Fruit fly (Drosophila melanogaster) whole organism, wandering third instar larva: Measurements from ENCODE around the gene CG5708.
A peak's percentile ranks its signal among the peaks of the same experiment; 100 is the strongest.

Experiments
- Abd-B ChIP-seq: fragments of >200 bp; optimal IDR thresholded peaks from 2 replicates; lab custom pipeline; 2017; ENCODE audit warnings: missing biosample characterization, missing genetic modification characterization
- CG32264 ChIP-seq: fragments of 200-800 bp; sonication (Bioruptor generic); optimal IDR thresholded peaks from 2 replicates; lab custom pipeline; 2016; ENCODE audit warnings: missing biosample characterization, missing genetic modification characterization
- CrebA ChIP-seq: fragments of 200-800 bp; sonication (Bioruptor generic); optimal IDR thresholded peaks from 2 replicates; lab custom pipeline; 2016; ENCODE audit warnings: missing biosample characterization, mild to moderate bottlenecking, missing genetic modification characterization, borderline replicate concordance
- Dfd ChIP-seq: fragments of >200 bp; optimal IDR thresholded peaks from 2 replicates; lab custom pipeline; 2017; ENCODE audit warnings: missing biosample characterization, missing genetic modification characterization
- GATAd ChIP-seq: sonication (Bioruptor generic); optimal IDR thresholded peaks from 2 replicates; lab custom pipeline; 2016; ENCODE audit warnings: missing biosample characterization, missing genetic modification characterization
- HLH106 ChIP-seq: fragments of 200-800 bp; optimal IDR thresholded peaks from 3 replicates; lab custom pipeline; 2019; ENCODE audit warnings: missing biosample characterization, mild to moderate bottlenecking, missing genetic modification characterization, moderate library complexity
- Hnf4 ChIP-seq: fragments of 200-800 bp; sonication (Bioruptor generic); optimal IDR thresholded peaks from 2 replicates; lab custom pipeline; 2016; ENCODE audit warnings: missing biosample characterization, mild to moderate bottlenecking, missing genetic modification characterization
- Hr78 ChIP-seq: fragments of >200 bp; optimal IDR thresholded peaks from 2 replicates; lab custom pipeline; 2017; ENCODE audit warnings: missing biosample characterization, missing genetic modification characterization
- Hr83 ChIP-seq: fragments of 200-300 bp; sonication (Bioruptor generic); optimal IDR thresholded peaks from 2 replicates; lab custom pipeline; 2016; ENCODE audit warnings: missing biosample characterization, mild to moderate bottlenecking, missing genetic modification characterization, moderate library complexity; ENCODE audit not compliant: poor library complexity, severe bottlenecking
- Mio ChIP-seq: sonication (Bioruptor generic); optimal IDR thresholded peaks from 2 replicates; lab custom pipeline; 2016; ENCODE audit warnings: missing biosample characterization, missing genetic modification characterization
- Myc ChIP-seq: fragments of >200 bp; optimal IDR thresholded peaks from 2 replicates; lab custom pipeline; 2017
- N ChIP-seq: fragments of >200 bp; optimal IDR thresholded peaks from 2 replicates; lab custom pipeline; 2018; ENCODE audit warnings: missing biosample characterization, missing external identifiers, missing genetic modification characterization
- OdsH ChIP-seq: fragments of 200-800 bp; sonication (Bioruptor generic); optimal IDR thresholded peaks from 2 replicates; lab custom pipeline; 2016; ENCODE audit warnings: missing biosample characterization, mild to moderate bottlenecking, missing genetic modification characterization
- Rel ChIP-seq, 2 experiments: fragments of 200-800 bp; sonication (Bioruptor generic) in 1 of 2; optimal IDR thresholded peaks; 2 replicates in 1 of 2; 3 replicates in 1 of 2; lab custom pipeline; 2016 to 2019; ENCODE audit warnings: mild to moderate bottlenecking in 2 of 2, missing biosample characterization in 2 of 2, missing genetic modification characterization in 2 of 2, moderate library complexity in 1 of 2
- Sp1 ChIP-seq: fragments of 200-800 bp; sonication (Bioruptor generic); optimal IDR thresholded peaks from 3 replicates; lab custom pipeline; 2019; ENCODE audit warnings: missing biosample characterization, mild to moderate bottlenecking, missing genetic modification characterization, moderate library complexity
- brk ChIP-seq: fragments of 200-800 bp; sonication (Bioruptor generic); optimal IDR thresholded peaks from 2 replicates; lab custom pipeline; 2016; ENCODE audit warnings: missing biosample characterization, mild to moderate bottlenecking, missing genetic modification characterization
- dl ChIP-seq, 2 experiments: fragments of 175-275, 200-275 bp in 1 of 2; fragments of 200-275 bp in 1 of 2; sonication (Bioruptor generic); optimal IDR thresholded peaks; lab custom pipeline; 2018; ENCODE audit warnings: mild to moderate bottlenecking in 2 of 2, missing biosample characterization in 2 of 2, missing genetic modification characterization in 2 of 2, moderate library complexity in 2 of 2; ENCODE audit not compliant: partially characterized antibody in 2 of 2, insufficient read depth in 1 of 2
- dmrt93B ChIP-seq: fragments of 200-800 bp; sonication (Bioruptor generic); optimal IDR thresholded peaks from 2 replicates; lab custom pipeline; 2018; ENCODE audit warnings: missing biosample characterization, mild to moderate bottlenecking, missing genetic modification characterization
- dsf ChIP-seq: sonication (Bioruptor generic); optimal IDR thresholded peaks from 2 replicates; lab custom pipeline; 2016; ENCODE audit warnings: missing biosample characterization, missing genetic modification characterization, borderline replicate concordance
- ey ChIP-seq: fragments of 200-800 bp; sonication (Bioruptor generic); optimal IDR thresholded peaks from 2 replicates; lab custom pipeline; 2016; ENCODE audit warnings: missing biosample characterization, missing genetic modification characterization
- foxo ChIP-seq, 2 experiments: fragments of 200-800 bp; sonication (Bioruptor generic); optimal IDR thresholded peaks; 2 replicates in 1 of 2; 3 replicates in 1 of 2; lab custom pipeline; 2016 to 2017; ENCODE audit warnings: missing biosample characterization in 2 of 2, missing genetic modification characterization in 2 of 2
- fru ChIP-seq: fragments of 200-800 bp; sonication (Bioruptor generic); optimal IDR thresholded peaks from 3 replicates; lab custom pipeline; 2016; ENCODE audit warnings: missing biosample characterization, mild to moderate bottlenecking, missing genetic modification characterization
- h ChIP-seq: fragments of 200-800 bp; sonication (Bioruptor generic); optimal IDR thresholded peaks from 3 replicates; lab custom pipeline; 2016; ENCODE audit warnings: missing biosample characterization, mild to moderate bottlenecking, missing genetic modification characterization
- jim ChIP-seq: fragments of 175-275, 200-325 bp; sonication (Bioruptor generic); optimal IDR thresholded peaks from 2 replicates; lab custom pipeline; 2016; ENCODE audit warnings: missing biosample characterization, mild to moderate bottlenecking, missing genetic modification characterization
- pan ChIP-seq: fragments of >200 bp; optimal IDR thresholded peaks from 2 replicates; lab custom pipeline; 2017
- psq ChIP-seq: fragments of 200-800 bp; sonication (Bioruptor generic); optimal IDR thresholded peaks from 3 replicates; lab custom pipeline; 2017; ENCODE audit warnings: missing biosample characterization, mild to moderate bottlenecking, missing genetic modification characterization, moderate library complexity
- rgr ChIP-seq: fragments of 200-800 bp; sonication (Bioruptor generic); optimal IDR thresholded peaks from 3 replicates; lab custom pipeline; 2016; ENCODE audit warnings: missing biosample characterization, mild to moderate bottlenecking, missing genetic modification characterization
- sage ChIP-seq: fragments of 200-800 bp; sonication (Bioruptor generic); optimal IDR thresholded peaks from 2 replicates; lab custom pipeline; 2016; ENCODE audit warnings: missing biosample characterization, mild to moderate bottlenecking, missing genetic modification characterization
- sv ChIP-seq: fragments of 200-800 bp; sonication (Bioruptor generic); optimal IDR thresholded peaks from 3 replicates; lab custom pipeline; 2016; ENCODE audit warnings: missing biosample characterization, missing genetic modification characterization
- tai ChIP-seq: sonication (Bioruptor generic); optimal IDR thresholded peaks from 2 replicates; lab custom pipeline; 2016; ENCODE audit warnings: missing biosample characterization, missing genetic modification characterization
- usp ChIP-seq: fragments of >200 bp; optimal IDR thresholded peaks from 2 replicates; lab custom pipeline; 2017; ENCODE audit warnings: missing biosample characterization, missing genetic modification characterization
- woc ChIP-seq: sonication (Bioruptor generic); optimal IDR thresholded peaks from 2 replicates; lab custom pipeline; 2016; ENCODE audit warnings: missing biosample characterization, mild to moderate bottlenecking, missing genetic modification characterization

CG5708 gene

DNA sequence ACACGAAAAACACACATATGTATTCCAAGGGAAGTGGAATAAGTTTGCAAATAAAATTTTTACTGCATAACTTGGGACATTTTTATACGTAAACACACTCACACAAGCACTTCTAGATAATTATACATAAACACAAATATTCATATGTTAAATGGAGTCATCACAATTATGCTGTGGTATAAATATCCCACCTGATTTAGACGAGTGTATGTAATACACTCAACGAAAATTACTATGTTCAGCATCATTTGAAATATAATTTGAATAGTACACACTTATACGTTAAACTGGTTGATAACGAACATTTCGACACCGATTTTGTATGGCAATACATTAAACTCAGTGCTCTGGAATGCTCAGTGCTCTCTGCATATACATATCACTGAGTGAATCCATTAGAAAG is 4.5 kb upstream of the CG5708 start:
- TF ChIP-seq Dfd (GFP tag; lab: Kevin White, UChicago): no peak
- TF ChIP-seq fru (GFP tag; lab: Kevin White, UChicago): peak; percentile 55
- TF ChIP-seq OdsH (GFP tag; lab: Kevin White, UChicago): peak; percentile 18
- TF ChIP-seq GATAd (GFP tag; lab: Kevin White, UChicago): no peak
- peak; percentile 59 for TF ChIP-seq tai (GFP tag; lab: Kevin White, UChicago)
- no peak for TF ChIP-seq CrebA (GFP tag; lab: Kevin White, UChicago)
- TF ChIP-seq psq (GFP tag; lab: Kevin White, UChicago): peak; percentile 32
- TF ChIP-seq woc (GFP tag; lab: Kevin White, UChicago): no peak
- no peak for TF ChIP-seq jim (GFP tag; lab: Kevin White, UChicago)
- peak; percentile 66 for TF ChIP-seq h (GFP tag; lab: Kevin White, UChicago)
- peak; percentile 19 for TF ChIP-seq HLH106
- peak; percentile 43 for TF ChIP-seq brk (GFP tag; lab: Kevin White, UChicago)
- TF ChIP-seq Mio (GFP tag; lab: Kevin White, UChicago): no peak
- TF ChIP-seq Hr78 (GFP tag; lab: Kevin White, UChicago): no peak
- peak; percentile 22 for TF ChIP-seq Hnf4 (GFP tag; lab: Kevin White, UChicago)
- peak; percentile 1 for TF ChIP-seq Sp1
- TF ChIP-seq ey (GFP tag; lab: Kevin White, UChicago): peak; percentile 28
- TF ChIP-seq rgr: peak; percentile 60
- TF ChIP-seq sv (GFP tag; lab: Kevin White, UChicago): no peak
- no peak for TF ChIP-seq Rel (GFP tag; optimal IDR thresholded peaks at IDR 0.05; lab: Kevin White, UChicago)
- no peak for TF ChIP-seq Rel (tag; optimal IDR thresholded peaks at IDR 0.05; lab: Kevin White, UChicago)
- peak; percentile 40 for TF ChIP-seq Hr83 (GFP tag; lab: Kevin White, UChicago)
- peak in 1 of 2 experiments; percentile 59 for TF ChIP-seq foxo (GFP tag; optimal IDR thresholded peaks at IDR 0.05; lab: Kevin White, UChicago)
- no peak for TF ChIP-seq CG32264 (GFP tag; lab: Kevin White, UChicago)
- no peak for TF ChIP-seq pan (lab: Kevin White, UChicago)

DNA sequence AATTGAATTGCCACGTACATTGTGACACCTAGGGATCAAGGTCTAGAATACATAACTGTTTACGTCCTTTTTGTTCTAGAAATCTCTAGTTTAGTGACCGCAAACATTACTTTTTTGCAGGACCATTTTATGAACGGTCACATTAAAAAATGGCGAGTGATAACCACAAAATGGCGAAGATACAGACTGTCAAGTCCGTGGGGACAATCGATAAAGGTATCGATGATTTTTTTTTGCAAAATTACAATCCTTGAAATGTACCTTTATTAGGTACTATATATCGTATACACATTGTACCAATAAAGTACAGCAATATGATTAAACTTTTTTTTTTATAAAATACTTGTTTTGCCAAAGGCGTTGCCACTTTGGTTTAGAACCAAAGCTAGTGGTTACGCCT is 3.8 kb upstream of the CG5708 start:
- TF ChIP-seq Myc (no peak), sv (GFP tag; lab: Kevin White, UChicago) (no peak), dl (GFP tag; optimal IDR thresholded peaks at IDR 0.05; lab: Kevin White, UChicago; ENCODE audit: insufficient read depth in 1 of 2, partially characterized antibody in 2 of 2) (no peak), dsf (GFP tag; lab: Kevin White, UChicago) (no peak)

DNA sequence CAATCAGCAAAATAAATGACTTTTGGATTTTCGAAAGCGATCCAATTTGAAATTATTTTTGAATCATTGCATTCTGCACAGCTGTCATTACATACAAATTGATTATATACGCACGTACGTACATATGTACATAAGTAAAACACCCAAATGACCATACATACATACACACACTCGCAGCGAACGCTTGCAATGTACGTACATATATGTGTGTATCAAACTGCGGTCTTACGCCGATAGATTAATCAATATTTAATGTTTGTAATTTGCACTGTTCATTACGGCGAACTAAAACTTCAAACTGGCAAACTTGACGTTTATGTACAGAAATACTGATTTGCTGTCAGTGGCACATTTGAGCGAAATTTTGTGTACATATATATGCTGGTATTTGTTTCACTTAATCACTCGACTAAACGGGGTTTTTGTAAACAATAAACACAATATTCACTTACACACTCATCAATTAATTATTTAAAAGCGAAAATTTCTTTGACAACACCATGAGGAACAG is 340 bp downstream of the CG5708 start:
- TF ChIP-seq psq (GFP tag; lab: Kevin White, UChicago): no peak
- TF ChIP-seq Rel (GFP tag; optimal IDR thresholded peaks at IDR 0.05; lab: Kevin White, UChicago): peak; percentile 9
- no peak for TF ChIP-seq Rel (tag; optimal IDR thresholded peaks at IDR 0.05; lab: Kevin White, UChicago)
- TF ChIP-seq Abd-B (GFP tag; lab: Kevin White, UChicago): no peak
- no peak for TF ChIP-seq dmrt93B

DNA sequence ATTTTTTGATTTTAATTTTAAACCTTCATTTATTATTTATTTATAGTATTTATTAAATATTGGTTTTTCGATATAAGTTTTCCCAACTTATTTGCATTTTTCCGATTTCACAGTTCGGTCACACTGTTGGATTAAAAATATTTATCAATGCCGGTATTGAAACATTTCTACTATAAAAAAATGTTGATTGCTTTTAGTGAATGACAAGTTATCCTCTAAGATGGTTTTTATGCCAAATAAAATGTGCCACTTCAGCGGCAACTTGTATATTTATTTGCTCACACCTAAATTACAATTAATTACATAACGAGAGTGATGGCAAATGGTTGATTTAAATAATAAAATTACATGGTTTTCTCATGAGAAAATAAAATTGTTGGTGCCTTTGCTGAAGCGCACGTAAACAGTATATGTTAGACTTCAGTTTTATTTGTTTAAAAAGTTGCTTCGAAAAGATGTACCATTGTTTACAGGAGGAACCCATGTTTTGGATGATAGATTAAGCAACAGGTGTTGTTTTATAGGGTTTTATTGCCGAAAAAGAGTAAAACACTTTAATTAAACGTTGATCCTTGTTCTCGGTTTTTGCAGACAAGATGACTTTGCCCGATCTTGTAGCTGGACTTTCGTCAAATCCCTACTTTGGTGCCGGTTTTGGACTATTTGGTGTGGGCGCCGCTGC is 3.9 kb downstream of the CG5708 start, which contains the start of gene Bcs1:
TSS of gene Bcs1 (plus strand) at position 108 of the 682 bp plus-strand sequence.
- TF ChIP-seq Rel (GFP tag; optimal IDR thresholded peaks at IDR 0.05; lab: Kevin White, UChicago): no peak
- TF ChIP-seq Rel (tag; optimal IDR thresholded peaks at IDR 0.05; lab: Kevin White, UChicago): peak; percentile 7
- no peak for TF ChIP-seq dmrt93B
- no peak for TF ChIP-seq Hr78 (GFP tag; lab: Kevin White, UChicago)
- no peak for TF ChIP-seq usp (GFP tag; lab: Kevin White, UChicago)
- TF ChIP-seq N: no peak
- TF ChIP-seq sage (GFP tag; lab: Kevin White, UChicago): no peak
- TF ChIP-seq tai (GFP tag; lab: Kevin White, UChicago): peak; percentile 58
- no peak for TF ChIP-seq jim (GFP tag; lab: Kevin White, UChicago)
- TF ChIP-seq brk (GFP tag; lab: Kevin White, UChicago): peak; percentile 60
- no peak for TF ChIP-seq Dfd (GFP tag; lab: Kevin White, UChicago)
- no peak for TF ChIP-seq h (GFP tag; lab: Kevin White, UChicago)
- TF ChIP-seq Hnf4 (GFP tag; lab: Kevin White, UChicago): no peak
